Worm (Caenorhabditis elegans): ENCODE data around the gene ifb-2.

- TF ChIP-seq blmp-1 (tag; optimal IDR thresholded peaks at IDR 0.05) (no peak), ztf-11 (tag; optimal IDR thresholded peaks at IDR 0.05) (no peak), nhr-28 (tag; optimal IDR thresholded peaks at IDR 0.05) (no peak), unc-62 (GFP tag; optimal IDR thresholded peaks at IDR 0.05) (no peak), snpc-4 (tag; optimal IDR thresholded peaks at IDR 0.05) (no peak), hlh-1 (tag; optimal IDR thresholded peaks at IDR 0.05) (no peak), elt-1 (tag; optimal IDR thresholded peaks at IDR 0.05; ENCODE audit: borderline replicate concordance, insufficient read depth) (no peak)
Measured at ce11 chrII:5765318-5765717, 15.3 kb downstream of the ifb-2 start, which contains the start of gene ifb-1.

Data from whole organism, mixed stage, embryonic.